Fruit fly (Drosophila melanogaster): ENCODE measurements around the gene Adgf-A2.

Adgf-A2 gene

DNA sequence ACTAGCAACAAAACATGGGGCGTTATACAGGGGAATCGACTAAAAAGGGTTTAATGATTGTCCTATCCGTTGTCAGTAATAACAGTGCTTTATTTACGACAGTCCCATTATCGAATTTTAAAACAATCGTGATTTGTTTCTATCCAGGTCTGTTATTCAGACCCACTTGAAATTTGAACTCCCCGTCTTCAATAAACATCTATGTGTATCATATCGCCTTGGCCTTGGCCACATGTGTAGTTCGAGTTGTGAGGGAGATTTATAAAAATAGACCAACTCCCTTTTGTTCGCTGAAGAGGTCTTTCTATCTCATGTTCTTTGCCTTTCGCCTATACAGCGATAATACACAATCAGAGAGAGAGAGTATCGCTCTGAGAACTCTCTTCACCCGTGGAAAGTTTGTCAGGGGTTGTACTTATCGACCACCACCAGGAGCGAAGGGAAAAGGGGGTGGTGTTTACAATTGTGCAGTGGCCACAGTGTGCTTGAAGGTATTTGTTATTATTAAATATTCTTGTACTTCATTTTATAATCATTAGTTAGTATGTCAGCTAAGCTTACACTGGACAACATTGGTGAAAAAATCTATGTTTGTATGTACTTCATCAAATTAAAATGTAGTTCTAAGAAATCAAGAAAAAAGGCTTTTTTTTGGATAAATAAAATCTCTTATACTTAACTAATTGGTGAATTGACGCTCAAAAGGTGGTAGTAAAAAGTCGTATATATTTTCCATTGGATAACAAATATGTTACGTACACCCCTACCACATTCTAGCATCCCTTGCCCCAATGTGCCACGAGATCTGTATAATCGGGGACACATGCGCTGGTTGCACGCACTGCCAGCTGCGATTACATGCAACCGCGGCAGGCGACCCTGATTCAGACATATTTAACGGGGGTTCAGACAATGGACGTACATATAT lies 6.5 kb downstream of the Adgf-A2 start (continued):
- TF ChIP-seq NK7.1 (GFP tag; optimal IDR thresholded peaks at IDR 0.05) = peak; percentile 35
- no peak for TF ChIP-seq lov (optimal IDR thresholded peaks at IDR 0.05)
- TF ChIP-seq lov (GFP tag; IDR thresholded peaks at IDR 0.05) = 0 out of 3 replicates have a peak, but pooled peaks have one; percentile 4
- peak; percentile 89 for TF ChIP-seq CG8924 (tag; optimal IDR thresholded peaks at IDR 0.05)
- TF ChIP-seq CG10959 (GFP tag; IDR thresholded peaks at IDR 0.05) = peak; percentile 70
- no peak for TF ChIP-seq BEAF-32 (GFP tag; optimal IDR thresholded peaks at IDR 0.05)
- TF ChIP-seq CG13424 (tag; optimal IDR thresholded peaks at IDR 0.05) = peak; percentile 78
- TF ChIP-seq row (GFP tag; IDR thresholded peaks at IDR 0.05) = peak; percentile 83
- TF ChIP-seq CG10321 (GFP tag; IDR thresholded peaks at IDR 0.05) = no peak
- TF ChIP-seq CG15601 (tag; optimal IDR thresholded peaks at IDR 0.05) = peak; percentile 82
- TF ChIP-seq CG2199 (GFP tag; IDR thresholded peaks at IDR 0.05) = 0 out of 3 replicates have a peak, but pooled peaks have one; percentile 12
- peak; percentile 7 for TF ChIP-seq CG15514 (GFP tag; optimal IDR thresholded peaks at IDR 0.05)
- TF ChIP-seq CG1647 (GFP tag; optimal IDR thresholded peaks at IDR 0.05) = peak; percentile 24
- peak; percentile 90 for TF ChIP-seq CG4424 (GFP tag; optimal IDR thresholded peaks at IDR 0.05)
- TF ChIP-seq hkb (optimal IDR thresholded peaks at IDR 0.05) = no peak
- TF ChIP-seq hkb (GFP tag; IDR thresholded peaks at IDR 0.05) = peak; percentile 80
- TF ChIP-seq tgo (GFP tag; IDR thresholded peaks at IDR 0.05) = peak; percentile 54
- no peak for TF ChIP-seq CG6683 (GFP tag; optimal IDR thresholded peaks at IDR 0.05)
- no peak for TF ChIP-seq CG13894 (tag; optimal IDR thresholded peaks at IDR 0.05)
- TF ChIP-seq CG2889 (GFP tag; IDR thresholded peaks at IDR 0.05) = no peak
- TF ChIP-seq CG6254 (GFP tag; optimal IDR thresholded peaks at IDR 0.05) = peak; percentile 89
- no peak for TF ChIP-seq sob (GFP tag; IDR thresholded peaks at IDR 0.05)
- peak; percentile 66 for TF ChIP-seq ac (GFP tag; optimal IDR thresholded peaks at IDR 0.05)
- TF ChIP-seq CG3726 (GFP tag; IDR thresholded peaks at IDR 0.05) = no peak; the same call in 2 of the 3 replicates
- TF ChIP-seq odd (GFP tag; optimal IDR thresholded peaks at IDR 0.05) = peak; percentile 71
- TF ChIP-seq CG11695 (GFP tag; IDR thresholded peaks at IDR 0.05) = peak; percentile 59; the same call in 2 of the 3 replicates
- peak; percentile 81 for TF ChIP-seq CG1602 (GFP tag; optimal IDR thresholded peaks at IDR 0.05)
- TF ChIP-seq CG4282 (GFP tag; optimal IDR thresholded peaks at IDR 0.05) = peak; percentile 68
- peak; percentile 6 for TF ChIP-seq pb (GFP tag; optimal IDR thresholded peaks at IDR 0.05)
- peak; percentile 37 for TF ChIP-seq trh (GFP tag; optimal IDR thresholded peaks at IDR 0.05)
- TF ChIP-seq MBD-R2 (GFP tag; IDR thresholded peaks at IDR 0.05) = no peak
- TF ChIP-seq jing (GFP tag; optimal IDR thresholded peaks at IDR 0.05) = peak; percentile 67
- TF ChIP-seq CG16813 (GFP tag; IDR thresholded peaks at IDR 0.05; ENCODE audit: partially characterized antibody) = 0 out of 3 replicates have a peak, but pooled peaks have one; percentile 28
- TF ChIP-seq Ada2b (GFP tag; IDR thresholded peaks at IDR 0.05) = peak; percentile 37; the same call in 1 of the 2 replicates
- TF ChIP-seq gem (tag; optimal IDR thresholded peaks at IDR 0.05) = peak; percentile 92
- peak; percentile 93 for TF ChIP-seq CG9727 (GFP tag; optimal IDR thresholded peaks at IDR 0.05)
- TF ChIP-seq CG9609 (GFP tag; optimal IDR thresholded peaks at IDR 0.05) = peak; percentile 32
- peak; percentile 47; the same call in 1 of the 2 replicates for TF ChIP-seq ap (GFP tag; IDR thresholded peaks at IDR 0.05)
- peak; percentile 75 for TF ChIP-seq CG8359 (GFP tag; optimal IDR thresholded peaks at IDR 0.05; ENCODE audit: borderline replicate concordance)
- TF ChIP-seq CG7839 (tag; optimal IDR thresholded peaks at IDR 0.05) = peak; percentile 88
- peak; percentile 73 for TF ChIP-seq CG18619 (GFP tag; optimal IDR thresholded peaks at IDR 0.05)
- peak; percentile 88 for TF ChIP-seq CG12391 (tag; optimal IDR thresholded peaks at IDR 0.05)
- TF ChIP-seq CG4360 (GFP tag; IDR thresholded peaks at IDR 0.05) = peak; percentile 28; the same call in 1 of the 2 replicates
- TF ChIP-seq CG32772 (GFP tag; IDR thresholded peaks at IDR 0.05) = 0 out of 2 replicates have a peak, but pooled peaks have one; percentile 45
- TF ChIP-seq wdn (GFP tag; IDR thresholded peaks at IDR 0.05) = no peak
- peak; percentile 74 for TF ChIP-seq pum (GFP tag; optimal IDR thresholded peaks at IDR 0.05)
- TF ChIP-seq CG5180 (GFP tag; optimal IDR thresholded peaks at IDR 0.05) = peak; percentile 77
- peak; percentile 54 for TF ChIP-seq CG8944 (GFP tag; optimal IDR thresholded peaks at IDR 0.05)
